Fruit fly (Drosophila melanogaster): Measurements from ENCODE around the gene Npc1a.

Gene Npc1a

dm6 chr2L:10220010-10220409 is 1.0 kb downstream of the Npc1a start:
- no peak for TF ChIP-seq CG8478 (optimal IDR thresholded peaks at IDR 0.05)
- no peak for TF ChIP-seq CTCF (optimal IDR thresholded peaks at IDR 0.05)

dm6 chr2L:10210631-10211557 is 10.1 kb downstream of the Npc1a start, which contains the start of the genes CG5727 and ath:
CG5727 (minus strand) TSS chr2L:10210681.
ath (plus strand) TSS chr2L:10211143.
- TF ChIP-seq CTCF (optimal IDR thresholded peaks at IDR 0.05) (no peak), CG8478 (optimal IDR thresholded peaks at IDR 0.05) (no peak)

- TF ChIP-seq CTCF (optimal IDR thresholded peaks at IDR 0.05) (no peak), CG8478 (optimal IDR thresholded peaks at IDR 0.05) (no peak)
These were observed 11.9 kb downstream of the Npc1a start, which contains the start of gene CG5731 for dm6 chr2L:10208799-10209794. CG5731 (minus strand) TSS chr2L:10209744.

dm6 chr2L:10206633-10207162 is 14.3 kb downstream of the Npc1a start, which contains the start of gene Snx17:
Snx17 (minus strand) TSS chr2L:10206961.
- TF ChIP-seq CTCF (optimal IDR thresholded peaks at IDR 0.05) = no peak
- TF ChIP-seq CG8478 (optimal IDR thresholded peaks at IDR 0.05) = no peak

dm6 chr2L:10205940-10206339 is 15.1 kb downstream of the Npc1a start:
- TF ChIP-seq CG8478 (optimal IDR thresholded peaks at IDR 0.05) = no peak
- no peak for TF ChIP-seq CTCF (optimal IDR thresholded peaks at IDR 0.05)

- no peak for TF ChIP-seq CTCF (optimal IDR thresholded peaks at IDR 0.05)
- TF ChIP-seq CG8478 (optimal IDR thresholded peaks at IDR 0.05) = no peak
These were observed 17.0 kb downstream of the Npc1a start, which contains the start of gene CG34159 for dm6 chr2L:10203933-10204509. CG34159 (minus strand) TSS chr2L:10204317.

- TF ChIP-seq CTCF (optimal IDR thresholded peaks at IDR 0.05) (no peak), CG8478 (optimal IDR thresholded peaks at IDR 0.05) (no peak)
These were observed 19.3 kb downstream of the Npc1a start for dm6 chr2L:10201743-10202142.

dm6 chr2L:10200847-10201246 is 20.2 kb downstream of the Npc1a start, which contains the start of the genes Ripalpha and RpL7:
Ripalpha (minus strand) TSS chr2L:10200974.
RpL7 (plus strand) TSS chr2L:10201004.
- no peak for TF ChIP-seq CG8478 (optimal IDR thresholded peaks at IDR 0.05)
- TF ChIP-seq CTCF (optimal IDR thresholded peaks at IDR 0.05) = peak; percentile 34 to 52

dm6 chr2L:10198911-10199310 is 22.1 kb downstream of the Npc1a start, which contains the start of gene Sur:
Sur (minus strand) TSS chr2L:10199117.
- TF ChIP-seq CG8478 (optimal IDR thresholded peaks at IDR 0.05) (no peak), CTCF (optimal IDR thresholded peaks at IDR 0.05) (no peak)

- TF ChIP-seq CG8478 (optimal IDR thresholded peaks at IDR 0.05) = no peak
- TF ChIP-seq CTCF (optimal IDR thresholded peaks at IDR 0.05) = no peak
These were observed 29.6 kb downstream of the Npc1a start, which contains the start of gene Fum4 for dm6 chr2L:10191396-10191795. Fum4 (minus strand) TSS chr2L:10191496.

- TF ChIP-seq CG8478 (optimal IDR thresholded peaks at IDR 0.05) (no peak), CTCF (optimal IDR thresholded peaks at IDR 0.05) (no peak)
These were observed 40.7 kb downstream of the Npc1a start, which contains the start of gene CG44153 for dm6 chr2L:10180182-10180779. CG44153 (minus strand) TSS chr2L:10180256.

dm6 chr2L:10172402-10172801 is 48.6 kb downstream of the Npc1a start, which contains the start of gene CG13137:
CG13137 (plus strand) TSS chr2L:10172702.
- TF ChIP-seq CG8478 (optimal IDR thresholded peaks at IDR 0.05) = no peak
- no peak for TF ChIP-seq CTCF (optimal IDR thresholded peaks at IDR 0.05)

Measured in S2 (cell line).